Worm (Caenorhabditis elegans): Measurements from ENCODE around the gene chil-11.

The chil-11 gene

DNA sequence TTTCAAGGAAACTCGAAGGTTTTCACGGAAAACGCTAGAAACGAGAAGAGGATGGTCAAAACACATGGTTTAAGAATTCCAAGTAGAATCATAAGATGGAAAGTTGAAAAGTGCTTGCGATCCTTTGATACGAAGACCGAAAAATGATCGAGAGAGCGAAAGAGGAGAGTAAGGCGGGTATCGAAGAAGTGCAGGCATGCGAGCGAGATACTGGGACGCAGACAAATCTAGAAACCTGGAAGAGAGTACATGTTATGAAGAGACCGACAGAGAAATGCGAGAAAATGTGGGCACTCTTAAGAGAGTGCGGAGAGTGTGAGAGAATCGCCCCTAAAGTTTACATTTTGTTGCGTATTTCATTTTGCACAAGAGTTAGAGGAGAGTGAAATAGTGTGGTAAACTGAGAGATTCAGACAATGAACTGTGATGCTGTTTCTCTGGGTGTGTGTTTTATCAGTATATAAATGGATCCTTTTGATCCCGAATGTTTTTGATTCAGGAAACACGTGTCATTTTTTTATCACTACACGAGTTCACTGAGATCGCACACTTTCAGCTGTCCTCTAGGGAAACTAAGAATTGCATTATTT is 12.9 kb downstream of the chil-11 start:
- TF ChIP-seq elt-2 (tag; optimal IDR thresholded peaks at IDR 0.05) (peak; percentile 85), ets-5 (GFP tag; IDR thresholded peaks at IDR 0.05) (no peak), pqm-1 (tag; optimal IDR thresholded peaks at IDR 0.05) (peak; percentile 4), nhr-71 (tag; optimal IDR thresholded peaks at IDR 0.05) (peak; percentile 96), ama-1 (optimal IDR thresholded peaks at IDR 0.05) (peak; percentile 43), egl-13 (tag; optimal IDR thresholded peaks at IDR 0.05) (peak; percentile 74), swsn-7 (tag; optimal IDR thresholded peaks at IDR 0.05) (peak; percentile 89), efl-3 (GFP tag; optimal IDR thresholded peaks at IDR 0.05) (no peak), dpl-1 (GFP tag; optimal IDR thresholded peaks at IDR 0.05) (peak; percentile 28 to 58 (median 41)), ceh-90 (tag; optimal IDR thresholded peaks at IDR 0.05) (no peak), F16B12.6 (tag; optimal IDR thresholded peaks at IDR 0.05) (no peak), ceh-82 (tag; optimal IDR thresholded peaks at IDR 0.05) (peak; percentile 53 to 77 (median 74)), aha-1 (tag; optimal IDR thresholded peaks at IDR 0.05) (no peak), mdl-1 (tag; optimal IDR thresholded peaks at IDR 0.05) (peak; percentile 61 to 86), unc-86 (tag; optimal IDR thresholded peaks at IDR 0.05) (peak; percentile 66), nhr-12 (tag; optimal IDR thresholded peaks at IDR 0.05) (no peak), ztf-4 (tag; optimal IDR thresholded peaks at IDR 0.05) (peak; percentile 76), skn-1 (tag; optimal IDR thresholded peaks at IDR 0.05) (peak; percentile 83), C16A3.4 (tag; optimal IDR thresholded peaks at IDR 0.05) (peak; percentile 33), nhr-77 (tag; optimal IDR thresholded peaks at IDR 0.05) (peak; percentile 76), fos-1 (tag; optimal IDR thresholded peaks at IDR 0.05) (peak; percentile 69), efl-1 (optimal IDR thresholded peaks at IDR 0.05) (peak; percentile 74 to 84), efl-1 (GFP tag; optimal IDR thresholded peaks at IDR 0.05 in 1 of 2) (peak; percentile 45 to 94), irx-1 (tag; optimal IDR thresholded peaks at IDR 0.05) (peak; percentile 54), sup-37 (GFP tag; optimal IDR thresholded peaks at IDR 0.05) (peak; percentile 58), nhr-85 (tag) (peak; percentile 96), lin-35 (GFP tag; optimal IDR thresholded peaks at IDR 0.05) (peak; percentile 69 to 72), ceh-8 (GFP tag; optimal IDR thresholded peaks at IDR 0.05) (peak; percentile 35), alr-1 (tag; optimal IDR thresholded peaks at IDR 0.05; ENCODE audit: borderline replicate concordance) (no peak), unc-30 (tag; optimal IDR thresholded peaks at IDR 0.05) (no peak), aly-2 (tag; optimal IDR thresholded peaks at IDR 0.05) (no peak), lsy-2 (tag; optimal IDR thresholded peaks at IDR 0.05) (peak; percentile 70 to 79), hlh-4 (tag; optimal IDR thresholded peaks at IDR 0.05) (no peak), pax-3 (tag; optimal IDR thresholded peaks at IDR 0.05) (peak; percentile 12), snu-23 (GFP tag; optimal IDR thresholded peaks at IDR 0.05) (peak; percentile 91), tbx-2 (tag; optimal IDR thresholded peaks at IDR 0.05) (peak; percentile 88), xbp-1 (tag; optimal IDR thresholded peaks at IDR 0.05) (peak; percentile 79), ceh-63 (GFP tag; optimal IDR thresholded peaks at IDR 0.05) (no peak), nhr-20 (tag; optimal IDR thresholded peaks at IDR 0.05) (peak; percentile 97), ces-1 (GFP tag; optimal IDR thresholded peaks at IDR 0.05) (no peak), nhr-84 (tag; optimal IDR thresholded peaks at IDR 0.05) (no peak), nhr-76 (tag; optimal IDR thresholded peaks at IDR 0.05) (no peak), nhr-90 (tag; optimal IDR thresholded peaks at IDR 0.05; ENCODE audit: poor library complexity) (peak; percentile 83), nhr-47 (tag; optimal IDR thresholded peaks at IDR 0.05) (peak; percentile 83), egl-27 (tag; optimal IDR thresholded peaks at IDR 0.05) (peak; percentile 46 to 75), zip-4 (GFP tag; optimal IDR thresholded peaks at IDR 0.05) (no peak), elt-3 (tag; optimal IDR thresholded peaks at IDR 0.05) (peak in 4 of 6 experiments; percentile 9 to 74 (median 50)), fkh-8 (tag; optimal IDR thresholded peaks at IDR 0.05) (peak; percentile 72), vab-15 (tag; optimal IDR thresholded peaks at IDR 0.05) (no peak), unc-62 (GFP tag; optimal IDR thresholded peaks at IDR 0.05) (no peak), jun-1 (tag; optimal IDR thresholded peaks at IDR 0.05) (peak; percentile 82), lin-14 (GFP tag; optimal IDR thresholded peaks at IDR 0.05) (peak; percentile 94), nhr-11 (tag; optimal IDR thresholded peaks at IDR 0.05) (peak; percentile 69)
